Fruit fly (Drosophila melanogaster) whole organism, pupa: Measurements from ENCODE around the gene ato.

Experiments used
- CG10348 ChIP-seq: fragments of 200-800 bp; sonication (Bioruptor generic); IDR thresholded peaks from 2 replicates; pipeline ENCODE4 v1.3.6; 2022; ENCODE audit warnings: missing biosample characterization, missing genetic modification characterization
- CG12605 ChIP-seq: fragments of 200-800 bp; sonication (Bioruptor generic); IDR thresholded peaks from 2 replicates; pipeline ENCODE4 v1.3.6; 2022; ENCODE audit warnings: missing biosample characterization, missing genetic modification characterization
- CG13204 ChIP-seq: fragments of 200-800 bp; sonication (Bioruptor generic); optimal IDR thresholded peaks from 2 replicates; lab custom pipeline; 2018; ENCODE audit warnings: missing biosample characterization, mild to moderate bottlenecking, missing genetic modification characterization, moderate library complexity
- CG14655 ChIP-seq: fragments of 200-800 bp; sonication (Bioruptor generic); optimal IDR thresholded peaks from 3 replicates; lab custom pipeline; 2017; ENCODE audit warnings: mild to moderate bottlenecking, missing biosample characterization, missing genetic modification reagents, missing genetic modification characterization
- CG15710 ChIP-seq: fragments of 200-800 bp; sonication (Bioruptor generic); optimal IDR thresholded peaks from 2 replicates; lab custom pipeline; 2018; ENCODE audit warnings: missing biosample characterization, mild to moderate bottlenecking, missing genetic modification characterization, moderate library complexity
- CG17806 ChIP-seq: fragments of 200-800 bp; sonication (Bioruptor generic); optimal IDR thresholded peaks from 2 replicates; lab custom pipeline; 2018; ENCODE audit warnings: missing biosample characterization, mild to moderate bottlenecking, missing genetic modification characterization, moderate library complexity
- CG32121 ChIP-seq: fragments of 200-800 bp; sonication (Bioruptor generic); IDR thresholded peaks from 2 replicates; pipeline ENCODE4 v1.3.6; 2022; ENCODE audit warnings: missing biosample characterization, missing genetic modification characterization
- CG34367 ChIP-seq: fragments of 200-800 bp; sonication (Bioruptor generic); optimal IDR thresholded peaks from 2 replicates; lab custom pipeline; 2018; ENCODE audit warnings: missing biosample characterization, mild to moderate bottlenecking, missing genetic modification characterization
- CG4496 ChIP-seq: fragments of 200-800 bp; sonication (Bioruptor generic); IDR thresholded peaks from 3 replicates; pipeline ENCODE4 v1.3.6; 2022; ENCODE audit warnings: missing biosample characterization, missing genetic modification characterization
- CG8159 ChIP-seq: fragments of 200-800 bp; sonication (Bioruptor generic); optimal IDR thresholded peaks from 3 replicates; lab custom pipeline; 2018; ENCODE audit warnings: missing biosample characterization, mild to moderate bottlenecking, missing genetic modification characterization, moderate library complexity
- CG8301 ChIP-seq: fragments of 200-800 bp; sonication (Bioruptor generic); optimal IDR thresholded peaks from 2 replicates; lab custom pipeline; 2018; ENCODE audit warnings: missing biosample characterization, mild to moderate bottlenecking, missing genetic modification characterization
- CG9948 ChIP-seq: fragments of 200-800 bp; sonication (Bioruptor generic); optimal IDR thresholded peaks from 2 replicates; lab custom pipeline; 2018; ENCODE audit warnings: missing biosample characterization, mild to moderate bottlenecking, missing genetic modification characterization, moderate library complexity
- D1 ChIP-seq: fragments of 200-800 bp; sonication (Bioruptor generic); optimal IDR thresholded peaks from 2 replicates; lab custom pipeline; 2018; ENCODE audit warnings: missing biosample characterization, mild to moderate bottlenecking, missing genetic modification characterization, moderate library complexity
- EcR ChIP-seq: fragments of 200-800 bp; sonication (Bioruptor generic); optimal IDR thresholded peaks from 3 replicates; lab custom pipeline; 2019; ENCODE audit warnings: missing biosample characterization, missing genetic modification characterization, mild to moderate bottlenecking, moderate library complexity, missing genetic modification reagents
- Ets98B ChIP-seq: fragments of 200-800 bp; sonication (Bioruptor generic); IDR thresholded peaks from 2 replicates; pipeline ENCODE4 v1.3.6; 2022; ENCODE audit warnings: missing biosample characterization, missing genetic modification characterization
- Pif1A ChIP-seq: fragments of 200-800 bp; sonication (Bioruptor generic); optimal IDR thresholded peaks from 3 replicates; lab custom pipeline; 2016; ENCODE audit warnings: missing biosample characterization, missing genetic modification characterization
- Pif1B ChIP-seq: fragments of 200-800 bp; sonication (Bioruptor generic); optimal IDR thresholded peaks from 3 replicates; lab custom pipeline; 2016; ENCODE audit warnings: missing biosample characterization, missing genetic modification characterization
- Snoo ChIP-seq: fragments of 200-800 bp; sonication (Bioruptor generic); optimal IDR thresholded peaks from 3 replicates; lab custom pipeline; 2017; ENCODE audit warnings: missing biosample characterization, mild to moderate bottlenecking, missing genetic modification characterization, inconsistent platforms
- fd96Ca ChIP-seq: fragments of 200-800 bp; sonication (Bioruptor generic); IDR thresholded peaks from 3 replicates; pipeline ENCODE4 v1.3.6; 2022; ENCODE audit warnings: missing biosample characterization, missing genetic modification characterization
- gl ChIP-seq: fragments of 200-800 bp; sonication (Bioruptor generic); optimal IDR thresholded peaks from 2 replicates; lab custom pipeline; 2018; ENCODE audit warnings: missing biosample characterization, mild to moderate bottlenecking, missing genetic modification characterization
- rn ChIP-seq: fragments of 200-800 bp; sonication (Bioruptor generic); IDR thresholded peaks from 2 replicates; pipeline ENCODE4 v1.3.6; 2022; ENCODE audit warnings: missing biosample characterization, missing genetic modification characterization

The ato gene

DNA sequence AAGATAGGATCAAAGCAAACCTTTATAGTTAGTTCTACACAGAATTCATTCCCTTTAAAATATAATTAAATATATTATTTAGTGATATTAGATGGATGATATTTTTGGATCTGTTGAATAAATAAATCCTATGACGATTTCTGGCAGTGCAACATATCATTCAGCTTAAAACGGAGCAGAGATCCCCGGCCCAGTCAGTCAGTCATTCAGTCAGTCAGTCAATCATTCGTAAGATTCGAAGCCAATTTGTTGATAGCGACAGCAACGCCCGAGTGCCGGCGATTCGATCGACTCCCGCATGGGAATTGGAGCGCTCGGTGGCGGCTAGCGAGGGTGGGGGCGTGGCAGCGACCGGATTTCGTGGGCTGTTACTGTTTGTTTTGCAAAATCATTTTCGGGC is 2.1 kb downstream of the ato start:
- TF ChIP-seq fd96Ca (GFP tag; lab: Robert Waterston, UW) (no peak), CG17806 (tag; lab: Kevin White, UChicago) (no peak), Pif1A (GFP tag; lab: Kevin White, UChicago) (no peak)

DNA sequence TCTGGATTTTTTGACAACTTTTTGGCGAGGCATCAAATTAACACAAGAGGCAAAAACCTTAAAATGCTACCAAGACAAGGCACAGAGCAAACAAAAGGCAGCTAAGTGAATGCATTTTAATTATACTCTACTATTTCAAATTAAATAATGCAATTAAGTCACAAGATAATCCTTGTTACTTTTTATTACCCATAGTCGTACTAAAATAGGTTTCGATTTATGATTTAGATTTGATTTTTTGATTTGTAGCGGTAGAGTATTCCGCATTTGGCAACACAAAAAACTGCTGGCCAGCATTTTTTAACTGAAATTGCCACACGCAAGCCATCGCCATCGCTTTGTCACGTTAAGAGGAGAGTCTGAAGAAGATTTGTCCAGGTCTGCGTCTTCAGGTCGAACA is 4.9 kb downstream of the ato start:
- TF ChIP-seq Snoo (peak; percentile 13), D1 (tag; lab: Kevin White, UChicago) (no peak)

DNA sequence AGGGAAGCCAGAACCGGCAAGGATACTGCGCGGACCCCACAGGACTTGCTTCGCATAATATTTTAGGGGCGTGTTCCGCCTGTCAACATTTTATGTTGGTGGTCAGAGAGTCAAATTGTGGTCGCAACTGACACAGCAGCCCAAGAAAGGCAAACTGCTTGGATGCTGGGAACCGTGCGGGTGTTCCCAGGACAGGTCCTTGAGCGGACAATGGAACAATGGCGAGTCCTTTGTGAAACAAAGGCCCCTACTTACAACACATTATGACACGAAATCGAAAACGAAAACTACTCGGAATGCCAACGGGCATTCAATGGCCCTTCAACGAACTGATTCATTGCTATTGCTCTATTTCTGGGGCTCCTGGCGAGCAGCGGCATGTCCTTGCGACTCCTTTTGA is 6.4 kb downstream of the ato start:
- TF ChIP-seq CG14655: no peak
- no peak for TF ChIP-seq gl
- TF ChIP-seq EcR (GFP tag; lab: Kevin White, UChicago): no peak
- TF ChIP-seq fd96Ca (GFP tag; lab: Robert Waterston, UW): no peak
- no peak for TF ChIP-seq D1 (tag; lab: Kevin White, UChicago)
- no peak for TF ChIP-seq Ets98B (GFP tag; lab: Robert Waterston, UW)
- TF ChIP-seq CG15710 (tag; lab: Kevin White, UChicago): no peak
- TF ChIP-seq CG12605 (GFP tag; lab: Robert Waterston, UW): no peak
- TF ChIP-seq CG13204 (GFP tag; lab: Kevin White, UChicago): no peak
- no peak for TF ChIP-seq rn (GFP tag; lab: Robert Waterston, UW)
- TF ChIP-seq CG8159 (tag; lab: Kevin White, UChicago): no peak
- TF ChIP-seq CG4496 (GFP tag; lab: Robert Waterston, UW): no peak
- TF ChIP-seq CG17806 (tag; lab: Kevin White, UChicago): no peak
- TF ChIP-seq CG8301 (tag; lab: Kevin White, UChicago): no peak
- no peak for TF ChIP-seq CG9948 (tag; lab: Kevin White, UChicago)
- no peak for TF ChIP-seq CG10348 (GFP tag; lab: Robert Waterston, UW)
- TF ChIP-seq Pif1A (GFP tag; lab: Kevin White, UChicago): no peak

DNA sequence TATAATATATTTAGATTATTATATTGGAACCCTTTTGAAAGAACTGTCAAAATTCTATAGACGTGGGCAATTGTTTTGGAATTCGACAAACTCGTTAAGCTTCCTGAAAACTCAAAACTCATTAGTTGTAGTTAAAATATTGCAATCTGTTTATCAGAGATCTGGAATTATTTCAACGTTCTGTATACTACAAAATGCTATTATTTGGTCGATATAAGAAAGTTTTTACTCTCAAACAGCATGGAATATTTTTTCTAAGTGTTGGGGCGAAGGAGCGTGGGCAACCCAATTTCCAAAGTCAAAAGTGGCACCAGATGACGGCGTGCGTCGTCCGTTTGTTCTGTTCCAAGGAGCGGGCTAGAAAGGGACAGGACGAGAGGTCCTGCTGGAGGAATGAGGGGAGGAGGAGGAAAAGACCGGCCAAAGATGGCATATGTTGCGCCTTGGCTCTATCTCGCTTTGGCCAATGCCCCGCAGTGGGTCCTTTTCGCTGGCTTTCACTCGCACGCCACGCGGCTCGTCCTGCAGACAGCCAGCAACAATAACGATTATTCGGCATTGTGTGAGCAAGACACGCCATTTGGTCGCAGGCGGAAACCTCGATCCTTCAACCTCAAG is 8.0 kb downstream of the ato start:
- TF ChIP-seq Pif1B (GFP tag; lab: Kevin White, UChicago): no peak
- TF ChIP-seq EcR (GFP tag; lab: Kevin White, UChicago): no peak
- no peak for TF ChIP-seq CG4496 (GFP tag; lab: Robert Waterston, UW)
- no peak for TF ChIP-seq CG14655
- no peak for TF ChIP-seq CG13204 (GFP tag; lab: Kevin White, UChicago)
- TF ChIP-seq fd96Ca (GFP tag; lab: Robert Waterston, UW): no peak
- no peak for TF ChIP-seq CG32121
- no peak for TF ChIP-seq rn (GFP tag; lab: Robert Waterston, UW)
- no peak for TF ChIP-seq CG34367 (tag; lab: Kevin White, UChicago)
- TF ChIP-seq gl: no peak
- no peak for TF ChIP-seq Pif1A (GFP tag; lab: Kevin White, UChicago)
- TF ChIP-seq CG10348 (GFP tag; lab: Robert Waterston, UW): no peak
- no peak for TF ChIP-seq CG9948 (tag; lab: Kevin White, UChicago)

DNA sequence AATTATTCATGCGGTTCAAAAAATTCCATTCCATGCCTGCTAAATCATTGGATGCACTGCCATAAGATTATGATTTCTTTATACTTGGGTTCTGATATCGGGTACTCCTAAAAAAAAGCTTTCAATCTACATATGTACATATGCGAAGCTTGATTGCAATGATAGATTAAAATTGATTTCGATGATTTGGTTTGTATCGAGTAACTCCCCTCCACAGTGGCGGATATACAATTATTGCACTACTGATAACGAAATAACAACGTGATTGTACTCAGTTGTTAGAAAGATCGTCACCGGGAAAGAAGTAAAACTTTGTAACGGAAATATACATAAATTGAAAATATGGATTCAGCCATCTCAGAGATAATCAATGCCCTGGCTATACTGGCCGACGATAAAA is 9.8 kb downstream of the ato start, which contains the start of gene Nazo:
Gene Nazo, plus strand, starts transcription at position 180 of the 400 bp plus-strand sequence.
- no peak for TF ChIP-seq EcR (GFP tag; lab: Kevin White, UChicago)
- no peak for TF ChIP-seq Ets98B (GFP tag; lab: Robert Waterston, UW)
- TF ChIP-seq CG8159 (tag; lab: Kevin White, UChicago): no peak
- TF ChIP-seq fd96Ca (GFP tag; lab: Robert Waterston, UW): no peak
- TF ChIP-seq Pif1B (GFP tag; lab: Kevin White, UChicago): no peak
- no peak for TF ChIP-seq rn (GFP tag; lab: Robert Waterston, UW)
- TF ChIP-seq D1 (tag; lab: Kevin White, UChicago): no peak
- no peak for TF ChIP-seq gl
- no peak for TF ChIP-seq CG9948 (tag; lab: Kevin White, UChicago)
- no peak for TF ChIP-seq CG15710 (tag; lab: Kevin White, UChicago)
- TF ChIP-seq CG10348 (GFP tag; lab: Robert Waterston, UW): no peak
- no peak for TF ChIP-seq CG8301 (tag; lab: Kevin White, UChicago)
- TF ChIP-seq CG4496 (GFP tag; lab: Robert Waterston, UW): no peak
- TF ChIP-seq CG13204 (GFP tag; lab: Kevin White, UChicago): no peak

DNA sequence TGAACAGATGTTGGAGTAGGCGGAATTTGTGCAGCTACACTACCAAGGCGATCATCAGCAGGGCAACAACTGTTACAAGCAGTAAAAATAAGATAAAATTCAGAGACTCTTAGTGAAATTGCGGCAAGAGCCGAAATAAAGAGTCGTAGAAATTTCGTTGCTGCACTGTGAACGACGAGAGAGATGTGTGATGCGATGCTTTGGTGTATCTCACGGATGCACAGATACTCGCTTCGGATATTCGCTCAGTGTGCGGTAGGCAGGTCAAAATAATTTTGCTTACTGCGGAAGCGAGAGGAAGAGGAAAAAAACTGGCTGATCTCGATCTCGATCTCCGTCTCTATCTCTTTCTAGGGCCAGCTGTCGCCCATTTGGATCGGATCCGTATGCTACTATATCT is 10.9 kb downstream of the ato start:
- TF ChIP-seq CG12605 (GFP tag; lab: Robert Waterston, UW) (no peak), CG34367 (tag; lab: Kevin White, UChicago) (no peak), CG4496 (GFP tag; lab: Robert Waterston, UW) (no peak), CG8159 (tag; lab: Kevin White, UChicago) (no peak), CG13204 (GFP tag; lab: Kevin White, UChicago) (no peak), rn (GFP tag; lab: Robert Waterston, UW) (no peak), CG8301 (tag; lab: Kevin White, UChicago) (no peak), CG9948 (tag; lab: Kevin White, UChicago) (no peak), EcR (GFP tag; lab: Kevin White, UChicago) (no peak), fd96Ca (GFP tag; lab: Robert Waterston, UW) (no peak), CG17806 (tag; lab: Kevin White, UChicago) (no peak), CG32121 (no peak)
